Fruit fly (Drosophila melanogaster): ENCODE measurements around the gene shop.

DNA sequence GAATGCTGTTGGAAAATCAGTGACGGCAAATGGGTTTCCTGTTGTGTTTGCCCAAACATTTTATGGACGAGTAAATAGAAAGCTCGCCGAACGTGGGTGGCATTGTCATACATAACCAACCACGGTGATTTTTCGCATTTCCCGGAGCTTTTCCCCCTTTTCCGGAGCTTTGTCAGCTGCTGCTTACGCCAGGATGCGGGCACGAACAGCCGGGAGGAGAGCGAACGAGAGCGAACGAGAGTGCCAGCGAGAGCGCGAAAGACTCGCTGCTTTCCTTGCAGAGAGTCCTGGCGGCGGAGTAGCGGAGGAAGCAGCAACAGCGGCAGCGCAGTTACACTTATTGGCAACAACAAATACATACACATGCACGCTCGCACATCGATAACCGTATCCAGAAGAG is 42.0 kb downstream of the shop start, which contains the start of gene CG7058:
- TF ChIP-seq CG4496 (GFP tag; IDR thresholded peaks at IDR 0.05) (no peak), Ets98B (GFP tag; IDR thresholded peaks at IDR 0.05) (no peak), CG8301 (tag; optimal IDR thresholded peaks at IDR 0.05) (no peak), CG32121 (GFP tag; IDR thresholded peaks at IDR 0.05) (no peak), CG14655 (GFP tag; optimal IDR thresholded peaks at IDR 0.05) (no peak), CG12605 (GFP tag; IDR thresholded peaks at IDR 0.05) (no peak), EcR (GFP tag; optimal IDR thresholded peaks at IDR 0.05) (no peak), CG9948 (tag; optimal IDR thresholded peaks at IDR 0.05) (no peak)

All from whole organism, pupa.